Worm (Caenorhabditis elegans): Measurements from ENCODE around the gene C14C10.1.
A peak's percentile ranks its signal among the peaks of the same experiment; 100 is the strongest.

The C14C10.1 gene

DNA sequence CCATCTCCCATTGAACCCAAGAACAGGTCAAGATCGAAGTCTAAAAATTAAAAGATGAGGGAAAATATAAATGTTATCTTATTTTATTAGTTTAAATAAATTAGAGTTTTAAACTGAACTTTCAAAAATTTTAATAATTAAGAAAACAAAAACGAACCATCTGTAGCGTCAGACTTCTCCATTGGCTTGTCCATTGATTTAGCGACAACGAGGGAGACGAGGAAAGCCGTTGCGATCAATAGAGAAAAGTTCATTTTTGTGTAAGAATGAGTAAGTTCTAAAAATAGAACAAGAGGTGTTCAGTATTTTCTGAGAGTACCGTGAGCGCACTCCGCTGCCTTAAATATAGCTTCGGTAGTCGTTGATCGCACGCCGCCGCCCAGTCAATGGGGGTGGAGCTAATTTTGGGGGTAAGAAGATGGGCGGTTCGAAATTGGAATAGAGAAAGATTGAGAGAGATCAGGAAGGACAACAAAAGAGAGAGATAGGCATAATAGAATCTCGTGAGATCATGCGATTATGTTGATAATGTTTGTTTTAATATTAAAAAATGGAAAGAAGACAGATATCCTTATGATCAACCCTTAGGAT, 38.0 kb upstream of the C14C10.1 start, which contains the start of gene F45D3.3:
F45D3.3 (minus strand) TSS at position 350 of the 591 bp plus-strand sequence.
- TF ChIP-seq nhr-77 (tag; optimal IDR thresholded peaks at IDR 0.05) (no peak), mdl-1 (tag; optimal IDR thresholded peaks at IDR 0.05) (peak; percentile 18 to 58), nhr-28 (tag; optimal IDR thresholded peaks at IDR 0.05) (peak; percentile 30), Y5F2A.4 (GFP tag; optimal IDR thresholded peaks at IDR 0.05) (no peak), ama-1 (optimal IDR thresholded peaks at IDR 0.05) (peak; percentile 93), hlh-11 (tag; optimal IDR thresholded peaks at IDR 0.05) (peak; percentile 48), mxl-3 (GFP tag; optimal IDR thresholded peaks at IDR 0.05) (peak; percentile 28), hlh-30 (tag; optimal IDR thresholded peaks at IDR 0.05; ENCODE audit: insufficient read depth) (peak; percentile 13), php-3 (GFP tag; IDR thresholded peaks at IDR 0.05) (0 out of 2 replicates have a peak, but pooled peaks have one; percentile 31), lin-39 (tag; optimal IDR thresholded peaks at IDR 0.05) (no peak)

ce11 chrV:12550755-12551154, 37.4 kb upstream of the C14C10.1 start:
- TF ChIP-seq aha-1 (tag) = peak; percentile 45
- no peak for TF ChIP-seq daf-16 (GFP tag; optimal IDR thresholded peaks at IDR 0.05)
- TF ChIP-seq daf-16 (tag; optimal IDR thresholded peaks at IDR 0.05) = no peak
- no peak for TF ChIP-seq aly-2 (tag; optimal IDR thresholded peaks at IDR 0.05)
- peak; percentile 67 for TF ChIP-seq hlh-30 (tag; optimal IDR thresholded peaks at IDR 0.05; ENCODE audit: insufficient read depth)
- no peak for TF ChIP-seq nhr-237 (tag; optimal IDR thresholded peaks at IDR 0.05)
- no peak for TF ChIP-seq dmd-9 (GFP tag; IDR thresholded peaks at IDR 0.05)

DNA sequence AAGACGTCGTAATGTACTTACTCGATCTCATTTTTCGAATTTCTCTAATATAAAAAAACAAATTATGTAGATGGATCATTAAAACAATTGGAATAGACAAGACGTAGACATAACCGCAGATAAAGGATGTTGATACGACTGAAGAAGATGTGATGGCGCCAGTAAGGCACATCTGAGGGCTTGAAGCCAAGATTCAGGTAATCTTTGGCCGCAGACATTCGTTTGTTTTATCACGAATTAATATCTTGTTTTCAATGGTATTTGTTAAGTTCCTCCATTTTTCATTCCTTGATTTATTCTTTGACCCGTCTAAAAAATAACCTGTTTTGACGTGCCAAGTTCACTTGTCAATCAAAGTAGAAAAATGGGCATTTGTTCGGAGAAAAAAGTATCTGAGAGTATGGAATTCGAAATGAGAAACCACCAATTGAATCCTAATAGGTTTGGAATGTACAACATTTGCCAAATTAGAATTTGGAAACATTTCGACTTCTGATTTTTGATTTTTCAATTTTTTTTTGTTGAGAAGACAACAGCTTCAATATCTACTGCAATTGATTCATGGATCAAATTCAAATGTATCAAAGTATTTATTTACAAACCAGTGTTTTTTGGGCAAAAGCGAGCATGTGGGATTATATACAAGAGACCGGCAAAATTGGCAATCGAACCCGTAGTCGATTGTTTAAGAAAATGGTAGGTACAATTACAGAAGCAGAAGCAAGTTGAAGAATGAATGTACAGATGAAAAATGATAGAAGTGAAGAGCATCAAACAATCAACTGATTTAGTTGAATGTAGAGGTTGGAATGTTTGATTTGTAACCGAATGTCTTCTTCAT, 36.3 kb upstream of the C14C10.1 start:
- TF ChIP-seq T26A8.4 (GFP tag; IDR thresholded peaks at IDR 0.05) = peak; percentile 90
- TF ChIP-seq lir-3 (tag; optimal IDR thresholded peaks at IDR 0.05) = no peak
- TF ChIP-seq R02D3.7 (tag; optimal IDR thresholded peaks at IDR 0.05) = no peak
- TF ChIP-seq nhr-77 (tag; optimal IDR thresholded peaks at IDR 0.05) = no peak
- TF ChIP-seq ceh-44 (GFP tag; IDR thresholded peaks at IDR 0.05) = no peak
- TF ChIP-seq egl-27 (tag; optimal IDR thresholded peaks at IDR 0.05) = no peak
- peak; percentile 6 for TF ChIP-seq hlh-30 (tag; optimal IDR thresholded peaks at IDR 0.05; ENCODE audit: insufficient read depth)
- TF ChIP-seq mes-2 (tag; optimal IDR thresholded peaks at IDR 0.05; ENCODE audit: poor library complexity, severe bottlenecking) = peak; percentile 26
- no peak for TF ChIP-seq lin-13 (GFP tag; optimal IDR thresholded peaks at IDR 0.05)
- TF ChIP-seq dmd-9 (GFP tag; IDR thresholded peaks at IDR 0.05) = no peak
- no peak for TF ChIP-seq vab-7 (GFP tag; IDR thresholded peaks at IDR 0.05)
- peak; percentile 57 for TF ChIP-seq nhr-28 (tag; optimal IDR thresholded peaks at IDR 0.05)
- no peak for TF ChIP-seq ceh-32 (tag; optimal IDR thresholded peaks at IDR 0.05; ENCODE audit: poor library complexity)
- no peak for TF ChIP-seq hif-1 (tag; optimal IDR thresholded peaks at IDR 0.05)
- peak; percentile 6 to 35 for TF ChIP-seq lsy-2 (tag; optimal IDR thresholded peaks at IDR 0.05)
- no peak for TF ChIP-seq dmd-8 (GFP tag; IDR thresholded peaks at IDR 0.05)
- TF ChIP-seq ama-1 (optimal IDR thresholded peaks at IDR 0.05) = peak; percentile 46
- TF ChIP-seq php-3 (GFP tag; IDR thresholded peaks at IDR 0.05) = no peak
- no peak for TF ChIP-seq Y105C5A.15 (GFP tag; IDR thresholded peaks at IDR 0.05)
- no peak for TF ChIP-seq sdz-12 (GFP tag; optimal IDR thresholded peaks at IDR 0.05)
- TF ChIP-seq spr-1 (tag; optimal IDR thresholded peaks at IDR 0.05) = peak; percentile 23
- TF ChIP-seq dmd-6 (GFP tag; IDR thresholded peaks at IDR 0.05) = no peak
- TF ChIP-seq nhr-6 (tag; optimal IDR thresholded peaks at IDR 0.05) = peak; percentile 81
- TF ChIP-seq lin-29 (GFP tag; IDR thresholded peaks at IDR 0.05) = no peak
- TF ChIP-seq daf-19 (GFP tag; conservative IDR thresholded peaks at IDR 0.05) = no peak
- 0 out of 2 replicates have a peak, but pooled peaks have one; percentile 51 for TF ChIP-seq zfp-3 (GFP tag; conservative IDR thresholded peaks at IDR 0.05)
- TF ChIP-seq nhr-76 (tag; optimal IDR thresholded peaks at IDR 0.05) = no peak
- no peak for TF ChIP-seq nhr-237 (tag; optimal IDR thresholded peaks at IDR 0.05)
- TF ChIP-seq Y48G9A.11 (GFP tag; IDR thresholded peaks at IDR 0.05) = no peak
- no peak for TF ChIP-seq set-16 (GFP tag; IDR thresholded peaks at IDR 0.05)
- no peak for TF ChIP-seq ceh-82 (tag; optimal IDR thresholded peaks at IDR 0.05)
- no peak for TF ChIP-seq nhr-11 (tag; optimal IDR thresholded peaks at IDR 0.05)
- TF ChIP-seq aha-1 (tag) = peak; percentile 95
- no peak for TF ChIP-seq ceh-20 (GFP tag; IDR thresholded peaks at IDR 0.05)
- peak; percentile 28 for TF ChIP-seq mep-1 (tag; optimal IDR thresholded peaks at IDR 0.05)
- 0 out of 2 replicates have a peak, but pooled peaks have one; percentile 25 for TF ChIP-seq snpc-1.2 (GFP tag; IDR thresholded peaks at IDR 0.05)

All from whole organism, L4 larva.